Worm (Caenorhabditis elegans) whole organism, L4 larva: ENCODE measurements around the gene gpa-4.
A peak's percentile ranks its signal among the peaks of the same experiment; 100 is the strongest.

Source experiments
- F26F4.8 ChIP-seq: fragments of 200-800 bp; sonication (Bioruptor generic); conservative IDR thresholded peaks from 2 replicates; pipeline ENCODE4 v1.3.6; 2022; ENCODE audit warnings: missing genetic modification characterization, missing compliant biosample characterization
- R02D3.7 ChIP-seq: fragments of 150-350 bp; sonication (generic microtip); optimal IDR thresholded peaks from 3 replicates; lab custom pipeline; 2014; ENCODE audit warnings: missing biosample characterization, missing genetic modification characterization
- T20F7.1 ChIP-seq: fragments of 200-800 bp; sonication (Bioruptor generic); optimal IDR thresholded peaks from 2 replicates; lab custom pipeline; 2018; ENCODE audit warnings: mild to moderate bottlenecking, missing genetic modification characterization, missing compliant biosample characterization
- Y48G9A.11 ChIP-seq: fragments of 200-800 bp; sonication (Bioruptor generic); IDR thresholded peaks from 2 replicates; pipeline ENCODE4 v1.3.6; 2022; ENCODE audit warnings: missing genetic modification reagents, missing genetic modification characterization, missing compliant biosample characterization
- Y75B8A.6 ChIP-seq: fragments of 200-800 bp; sonication (Bioruptor generic); IDR thresholded peaks from 2 replicates; pipeline ENCODE4 v1.3.6; 2022; ENCODE audit warnings: missing genetic modification reagents, missing genetic modification characterization, missing compliant biosample characterization
- aha-1 ChIP-seq: fragments of 150-350 bp; peaks from one replicate; lab custom pipeline; 2014; ENCODE audit warnings: missing biosample characterization, missing genetic modification characterization
- ceh-20 ChIP-seq: fragments of 200-800 bp; sonication (Bioruptor generic); IDR thresholded peaks from 2 replicates; pipeline ENCODE4 v1.3.6; 2022; ENCODE audit warnings: missing genetic modification reagents, missing genetic modification characterization, missing compliant biosample characterization
- ceh-32 ChIP-seq: sonication (generic microtip); optimal IDR thresholded peaks from 2 replicates; lab custom pipeline; 2016; ENCODE audit warnings: mild to moderate bottlenecking, missing genetic modification characterization, missing compliant biosample characterization; ENCODE audit not compliant: poor library complexity
- ceh-44 ChIP-seq: fragments of 200-800 bp; sonication (Bioruptor generic); IDR thresholded peaks from 2 replicates; pipeline ENCODE4 v1.3.6; 2022; ENCODE audit warnings: missing genetic modification reagents, missing genetic modification characterization, missing compliant biosample characterization
- ces-1 ChIP-seq: fragments of 150-350 bp; sonication (generic microtip); optimal IDR thresholded peaks from 4 replicates; lab custom pipeline; 2014; ENCODE audit warnings: missing biosample characterization, missing genetic modification reagents, missing genetic modification characterization
- daf-16 ChIP-seq, 3 experiments: sonication (generic microtip); optimal IDR thresholded peaks; 2 replicates each; lab custom pipeline; 2016 to 2017; ENCODE audit warnings: missing genetic modification characterization in 3 of 3, missing genetic modification reagents in 3 of 3, mild to moderate bottlenecking in 2 of 3, missing compliant biosample characterization in 2 of 3, missing biosample characterization in 1 of 3, moderate library complexity in 1 of 3
- daf-8 ChIP-seq: fragments of 200-800 bp; sonication (Bioruptor generic); IDR thresholded peaks from 2 replicates; pipeline ENCODE4 v1.3.6; 2022; ENCODE audit warnings: missing genetic modification characterization, missing compliant biosample characterization
- dmd-6 ChIP-seq: fragments of 200-800 bp; sonication (Bioruptor generic); IDR thresholded peaks from 2 replicates; pipeline ENCODE4 v1.3.6; 2022; ENCODE audit warnings: missing genetic modification reagents, missing genetic modification characterization, missing compliant biosample characterization
- dpl-1 ChIP-seq: fragments of 150-350 bp; optimal IDR thresholded peaks from 2 replicates; lab custom pipeline; 2014; ENCODE audit warnings: missing biosample characterization, missing genetic modification reagents, missing genetic modification characterization
- duxl-1 ChIP-seq: sonication (generic microtip); optimal IDR thresholded peaks from 2 replicates; lab custom pipeline; 2016; ENCODE audit warnings: mild to moderate bottlenecking, missing genetic modification characterization, moderate library complexity, missing compliant biosample characterization; ENCODE audit not compliant: poor library complexity
- dve-1 ChIP-seq: sonication (generic microtip); optimal IDR thresholded peaks from 2 replicates; lab custom pipeline; 2017; ENCODE audit warnings: antibody characterized with exemption, mild to moderate bottlenecking, missing genetic modification characterization, missing compliant biosample characterization; ENCODE audit not compliant: insufficient read depth
- egl-27 ChIP-seq: sonication (generic microtip); optimal IDR thresholded peaks from 3 replicates; lab custom pipeline; 2017; ENCODE audit warnings: missing biosample characterization, missing genetic modification reagents, missing genetic modification characterization
- fkh-10 ChIP-seq: fragments of 150-350 bp; optimal IDR thresholded peaks from 2 replicates; lab custom pipeline; 2014; ENCODE audit warnings: missing biosample characterization, missing genetic modification reagents, missing genetic modification characterization
- hlh-11 ChIP-seq: fragments of 200-800 bp; sonication (Bioruptor generic); optimal IDR thresholded peaks from 2 replicates; lab custom pipeline; 2018; ENCODE audit warnings: mild to moderate bottlenecking, missing genetic modification characterization, missing compliant biosample characterization
- hlh-30 ChIP-seq: sonication (generic microtip); optimal IDR thresholded peaks from 2 replicates; lab custom pipeline; 2017; ENCODE audit warnings: antibody characterized with exemption, mild to moderate bottlenecking, missing genetic modification characterization, missing compliant biosample characterization; ENCODE audit not compliant: insufficient read depth
- jun-1 ChIP-seq: fragments of 150-350 bp; optimal IDR thresholded peaks from 2 replicates; lab custom pipeline; 2014; ENCODE audit warnings: missing biosample characterization, missing genetic modification reagents, missing genetic modification characterization
- lin-38 ChIP-seq: fragments of 200-800 bp; sonication (Bioruptor generic); IDR thresholded peaks from 2 replicates; pipeline ENCODE4 v1.3.6; 2022; ENCODE audit warnings: missing genetic modification reagents, missing genetic modification characterization, missing compliant biosample characterization
- lin-39 ChIP-seq: fragments of 150-350 bp; optimal IDR thresholded peaks from 2 replicates; lab custom pipeline; 2014; ENCODE audit warnings: missing biosample characterization, missing genetic modification reagents, missing genetic modification characterization
- lir-3 ChIP-seq: sonication (generic microtip); optimal IDR thresholded peaks from 2 replicates; lab custom pipeline; 2016; ENCODE audit warnings: mild to moderate bottlenecking, missing genetic modification characterization, missing compliant biosample characterization
- mdl-1 ChIP-seq, 2 experiments: fragments of 150-350 bp in 1 of 2; sonication (generic microtip) in 1 of 2; optimal IDR thresholded peaks; 2 replicates each; lab custom pipeline; 2014 to 2017; ENCODE audit warnings: missing biosample characterization in 2 of 2, missing genetic modification characterization in 2 of 2
- mes-2 ChIP-seq: sonication (generic microtip); optimal IDR thresholded peaks from 2 replicates; lab custom pipeline; 2016; ENCODE audit warnings: missing genotype, mild to moderate bottlenecking, missing genetic modification characterization, missing compliant biosample characterization; ENCODE audit not compliant: poor library complexity, severe bottlenecking
- nhr-10 ChIP-seq: fragments of 150-350 bp; optimal IDR thresholded peaks from 2 replicates; lab custom pipeline; 2014; ENCODE audit warnings: missing biosample characterization, missing genetic modification characterization
- nhr-11 ChIP-seq: fragments of 150-350 bp; optimal IDR thresholded peaks from 2 replicates; lab custom pipeline; 2014; ENCODE audit warnings: missing biosample characterization, missing genetic modification characterization
- nhr-111 ChIP-seq: fragments of 200-800 bp; sonication (Bioruptor generic); optimal IDR thresholded peaks from 2 replicates; lab custom pipeline; 2018; ENCODE audit warnings: mild to moderate bottlenecking, missing genetic modification characterization, missing compliant biosample characterization
- nhr-25 ChIP-seq: sonication (generic microtip); optimal IDR thresholded peaks from 2 replicates; lab custom pipeline; 2017; ENCODE audit warnings: missing genetic modification characterization, mild to moderate bottlenecking, missing compliant biosample characterization, antibody characterized with exemption, moderate library complexity, borderline replicate concordance; ENCODE audit not compliant: insufficient read depth
- nhr-41 ChIP-seq: fragments of 200-800 bp; sonication (Bioruptor generic); IDR thresholded peaks from 2 replicates; pipeline ENCODE4 v1.3.6; 2022; ENCODE audit warnings: missing genetic modification reagents, missing genetic modification characterization, missing compliant biosample characterization
- nhr-42 ChIP-seq: fragments of 200-800 bp; sonication (Bioruptor generic); IDR thresholded peaks from 2 replicates; pipeline ENCODE4 v1.3.6; 2022; ENCODE audit warnings: missing genetic modification characterization, missing compliant biosample characterization
- pqm-1 ChIP-seq: sonication (generic microtip); optimal IDR thresholded peaks from 2 replicates; lab custom pipeline; 2017; ENCODE audit warnings: missing biosample characterization, missing genetic modification characterization
- saeg-2 ChIP-seq: fragments of 200-800 bp; sonication (Bioruptor generic); IDR thresholded peaks from 2 replicates; pipeline ENCODE4 v1.3.6; 2022; ENCODE audit warnings: missing genetic modification reagents, missing genetic modification characterization, missing compliant biosample characterization
- skn-1 ChIP-seq: fragments of 150-350 bp; optimal IDR thresholded peaks from 2 replicates; lab custom pipeline; 2014; ENCODE audit warnings: missing biosample characterization, missing genetic modification characterization
- snpc-4 ChIP-seq: fragments of 150-350 bp; optimal IDR thresholded peaks from 2 replicates; lab custom pipeline; 2014; ENCODE audit warnings: missing biosample characterization, missing genetic modification characterization
- spr-1 ChIP-seq: sonication (generic microtip); optimal IDR thresholded peaks from 2 replicates; lab custom pipeline; 2016; ENCODE audit warnings: mild to moderate bottlenecking, missing genetic modification characterization, missing compliant biosample characterization
- tag-97 ChIP-seq: fragments of 200-800 bp; sonication (Bioruptor generic); IDR thresholded peaks from 2 replicates; pipeline ENCODE4 v1.3.6; 2022; ENCODE audit warnings: missing genetic modification characterization, missing compliant biosample characterization
- unc-62 ChIP-seq, 3 experiments: fragments of 150-350 bp in 1 of 3; sonication (generic microtip); optimal IDR thresholded peaks in 2 of 3; peaks in 1 of 3; 1 replicate in 1 of 3; 2 replicates in 2 of 3; lab custom pipeline; 2014 to 2017; ENCODE audit warnings: missing biosample characterization in 3 of 3, missing genetic modification characterization in 3 of 3, missing genetic modification reagents in 3 of 3, missing genotype in 1 of 3
- zag-1 ChIP-seq: fragments of 150-350 bp; optimal IDR thresholded peaks from 2 replicates; lab custom pipeline; 2014; ENCODE audit warnings: missing biosample characterization, missing genetic modification characterization

gpa-4 gene

ce11 chrIV:372146-372789 is 29.2 kb upstream of the gpa-4 start:
- TF ChIP-seq dve-1 (tag; lab: Kevin White, UChicago): peak; percentile 29
- TF ChIP-seq nhr-10 (tag; lab: Kevin White, UChicago): no peak
- peak; percentile 47 for TF ChIP-seq mes-2 (tag; lab: Kevin White, UChicago)
- TF ChIP-seq spr-1 (tag; lab: Kevin White, UChicago): no peak
- TF ChIP-seq aha-1 (tag; lab: Kevin White, UChicago): peak; percentile 30
- TF ChIP-seq Y48G9A.11: no peak
- TF ChIP-seq hlh-30 (tag; lab: Kevin White, UChicago): peak; percentile 52
- peak; percentile 10 for TF ChIP-seq hlh-11 (tag; lab: Kevin White, UChicago)
- peak; percentile 51 for TF ChIP-seq lin-38 (GFP tag; lab: Robert Waterston, UW)
- TF ChIP-seq, all 104 proteins: peak for 6

DNA sequence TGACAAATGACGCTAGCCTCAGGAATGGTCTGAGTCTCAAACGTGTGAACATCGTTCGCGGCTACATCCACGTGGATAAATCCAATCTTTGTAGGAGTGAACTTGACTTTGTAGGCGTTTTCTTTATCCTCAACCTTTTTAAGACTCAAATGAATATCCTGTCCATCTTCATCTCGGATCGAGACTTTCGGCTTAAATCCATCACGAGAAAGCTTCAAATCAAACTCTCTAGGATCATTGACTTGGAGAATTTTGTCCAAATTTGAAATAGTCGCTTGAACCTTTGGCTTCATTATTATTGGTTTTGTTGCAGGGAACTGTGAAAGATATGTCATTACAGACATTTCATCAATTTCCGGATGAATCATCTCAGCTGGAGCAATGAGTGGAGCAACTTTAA is 27.5 kb upstream of the gpa-4 start:
- TF ChIP-seq nhr-111 (GFP tag; lab: Kevin White, UChicago) (no peak), zag-1 (tag; lab: Kevin White, UChicago) (no peak), unc-62 (GFP tag; optimal IDR thresholded peaks at IDR 0.05 in 1 of 2; lab: Kevin White, UChicago) (peak in 1 of 2 experiments; percentile 92), unc-62 (tag; optimal IDR thresholded peaks at IDR 0.05; lab: Kevin White, UChicago) (no peak), R02D3.7 (tag; lab: Kevin White, UChicago) (no peak)

DNA sequence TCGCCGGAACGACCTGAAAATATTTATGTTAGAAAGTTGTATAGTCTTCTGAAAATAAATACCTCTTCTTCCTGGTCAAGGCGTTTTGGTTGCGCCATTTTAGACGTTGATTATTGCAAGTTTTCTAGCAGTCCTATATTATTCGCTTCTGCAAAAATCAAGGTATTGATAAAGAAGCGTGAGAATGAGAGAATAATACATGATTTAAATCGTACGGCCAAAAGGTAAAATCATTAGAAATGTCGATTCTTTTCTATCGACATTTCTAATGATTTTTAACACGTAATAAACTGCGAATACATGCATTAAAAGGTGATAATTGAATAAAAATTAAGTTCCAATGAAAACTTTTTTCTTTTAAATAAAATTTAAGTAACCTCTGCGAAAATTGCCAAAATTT is 25.6 kb upstream of the gpa-4 start, which contains the start of gene fln-1:
fln-1 (minus strand) TSS at position 101 of the 400 bp plus-strand sequence.
- TF ChIP-seq F26F4.8 (GFP tag; lab: Robert Waterston, UW) (no peak), lir-3 (tag; lab: Kevin White, UChicago) (no peak), snpc-4 (tag; lab: Kevin White, UChicago) (no peak), nhr-41 (no peak), duxl-1 (tag; lab: Kevin White, UChicago) (no peak), dve-1 (tag; lab: Kevin White, UChicago) (no peak), dpl-1 (GFP tag; lab: Kevin White, UChicago) (no peak), ceh-44 (GFP tag; lab: Robert Waterston, UW) (no peak), T20F7.1 (no peak), Y75B8A.6 (GFP tag; lab: Robert Waterston, UW) (no peak)

ce11 chrIV:377791-378190 is 23.7 kb upstream of the gpa-4 start:
- TF ChIP-seq saeg-2 (GFP tag; lab: Robert Waterston, UW) (no peak), egl-27 (tag; lab: Kevin White, UChicago) (no peak), mdl-1 (tag; optimal IDR thresholded peaks at IDR 0.05; lab: Kevin White, UChicago) (no peak), dmd-6 (GFP tag; lab: Robert Waterston, UW) (no peak), pqm-1 (tag; lab: Kevin White, UChicago) (no peak), ceh-20 (GFP tag; lab: Robert Waterston, UW) (no peak), nhr-11 (tag; lab: Kevin White, UChicago) (no peak), T20F7.1 (no peak)

- TF ChIP-seq zag-1 (tag; lab: Kevin White, UChicago) (no peak), dpl-1 (GFP tag; lab: Kevin White, UChicago) (no peak), nhr-25 (tag; lab: Kevin White, UChicago) (no peak), lir-3 (tag; lab: Kevin White, UChicago) (no peak), ces-1 (GFP tag; lab: Kevin White, UChicago) (no peak), daf-16 (GFP tag; optimal IDR thresholded peaks at IDR 0.05; lab: Kevin White, UChicago) (no peak), daf-16 (tag; optimal IDR thresholded peaks at IDR 0.05; lab: Kevin White, UChicago) (peak; percentile 81), tag-97 (GFP tag; lab: Robert Waterston, UW) (no peak), lin-39 (tag; lab: Kevin White, UChicago) (no peak), T20F7.1 (no peak), jun-1 (tag; lab: Kevin White, UChicago) (no peak), ceh-32 (tag; lab: Kevin White, UChicago) (no peak), daf-8 (GFP tag; lab: Robert Waterston, UW) (no peak), hlh-30 (tag; lab: Kevin White, UChicago) (peak; percentile 32), pqm-1 (tag; lab: Kevin White, UChicago) (peak; percentile 69), F26F4.8 (GFP tag; lab: Robert Waterston, UW) (no peak), dve-1 (tag; lab: Kevin White, UChicago) (peak; percentile 15), nhr-42 (GFP tag; lab: Robert Waterston, UW) (no peak), Y48G9A.11 (no peak), skn-1 (tag; lab: Kevin White, UChicago) (no peak), fkh-10 (GFP tag; lab: Kevin White, UChicago) (no peak)
Measured at ce11 chrIV:378367-378766, 23.1 kb upstream of the gpa-4 start.
